Fruit fly (Drosophila melanogaster) whole organism: ENCODE data around the gene CG17377.

Source experiments
- CG8478 ChIP-seq: fragments of >200 bp; optimal IDR thresholded peaks from 2 replicates; lab custom pipeline; 2018; ENCODE audit warnings: inconsistent platforms
- Dll ChIP-seq: fragments of >200 bp; optimal IDR thresholded peaks from 2 replicates; lab custom pipeline; 2017
- pan ChIP-seq: fragments of >200 bp; optimal IDR thresholded peaks from 2 replicates; lab custom pipeline; 2017
- usp ChIP-seq: fragments of >200 bp; optimal IDR thresholded peaks from 2 replicates; lab custom pipeline; 2017; ENCODE audit warnings: missing biosample characterization, missing genetic modification characterization, mixed read lengths

- no peak for TF ChIP-seq usp (GFP tag; lab: Kevin White, UChicago)
- no peak for TF ChIP-seq pan (lab: Kevin White, UChicago)
- TF ChIP-seq Dll (lab: Kevin White, UChicago), result no peak
- TF ChIP-seq CG8478 (lab: Kevin White, UChicago), result no peak
Observed at dm6 chr2L:6827558-6828122, 25.0 kb upstream of the CG17377 start.
